Fruit fly (Drosophila melanogaster) whole organism, embryonic: ENCODE data around the gene CG13461.

Experiments used
- Atf3 ChIP-seq: fragments of 200-800 bp; sonication (Bioruptor generic); optimal IDR thresholded peaks from 3 replicates; lab custom pipeline; 2016; ENCODE audit warnings: missing biosample characterization, missing genetic modification characterization
- Atf6 ChIP-seq: fragments of 200-800 bp; sonication (Bioruptor generic); IDR thresholded peaks from 2 replicates; pipeline ENCODE4 v1.3.6; 2022; ENCODE audit warnings: missing biosample characterization, missing genetic modification characterization
- CG1024 ChIP-seq: fragments of 200-800 bp; sonication (Bioruptor generic); IDR thresholded peaks from 2 replicates; pipeline ENCODE4 v1.3.6; 2022; ENCODE audit warnings: missing biosample characterization, missing genetic modification characterization
- CG1233 ChIP-seq: fragments of 200-800 bp; sonication (Bioruptor generic); optimal IDR thresholded peaks from 4 replicates; lab custom pipeline; 2018; ENCODE audit warnings: missing biosample characterization, mild to moderate bottlenecking, missing genetic modification characterization
- CG14014 ChIP-seq: fragments of 200-800 bp; sonication (Bioruptor generic); IDR thresholded peaks from 2 replicates; pipeline ENCODE4 v1.3.6; 2022; ENCODE audit warnings: missing biosample characterization, missing genetic modification characterization
- CG14050 ChIP-seq: fragments of 200-800 bp; sonication (Bioruptor generic); IDR thresholded peaks from 3 replicates; pipeline ENCODE4 v1.3.6; 2022; ENCODE audit warnings: missing biosample characterization, missing genetic modification characterization
- CG14710 ChIP-seq: fragments of 200-800 bp; sonication (Bioruptor generic); optimal IDR thresholded peaks from 3 replicates; lab custom pipeline; 2019; ENCODE audit warnings: missing biosample characterization, mild to moderate bottlenecking, missing genetic modification characterization, moderate library complexity
- CG16779 ChIP-seq: fragments of 200-800 bp; sonication (Bioruptor generic); IDR thresholded peaks from 2 replicates; pipeline ENCODE4 v1.3.6; 2022; ENCODE audit warnings: missing biosample characterization, missing genetic modification characterization
- CG17568 ChIP-seq: fragments of 200-800 bp; sonication (Bioruptor generic); optimal IDR thresholded peaks from 2 replicates; lab custom pipeline; 2018; ENCODE audit warnings: missing biosample characterization, mild to moderate bottlenecking, missing genetic modification characterization, moderate library complexity
- CG18764 ChIP-seq: fragments of 200-800 bp; sonication (Bioruptor generic); optimal IDR thresholded peaks from 3 replicates; lab custom pipeline; 2016; ENCODE audit warnings: missing biosample characterization, missing genetic modification characterization
- CG30431 ChIP-seq: fragments of 200-800 bp; sonication (Bioruptor generic); optimal IDR thresholded peaks from 2 replicates; lab custom pipeline; 2017; ENCODE audit warnings: missing biosample characterization, missing genetic modification characterization
- CG31365 ChIP-seq: fragments of 200-800 bp; sonication (Bioruptor generic); optimal IDR thresholded peaks from 2 replicates; lab custom pipeline; 2018; ENCODE audit warnings: missing biosample characterization, mild to moderate bottlenecking, missing genetic modification characterization
- CG4328 ChIP-seq: fragments of 200-800 bp; sonication (Bioruptor generic); optimal IDR thresholded peaks from 3 replicates; lab custom pipeline; 2017; ENCODE audit warnings: missing biosample characterization, missing genetic modification reagents, missing genetic modification characterization
- CG4424 ChIP-seq: fragments of 200-800 bp; sonication (Bioruptor generic); optimal IDR thresholded peaks from 3 replicates; lab custom pipeline; 2016; ENCODE audit warnings: missing biosample characterization, missing genetic modification characterization
- CG7745 ChIP-seq: fragments of 200-800 bp; sonication (Bioruptor generic); optimal IDR thresholded peaks from 2 replicates; lab custom pipeline; 2018; ENCODE audit warnings: missing biosample characterization, mild to moderate bottlenecking, missing genetic modification characterization, moderate library complexity
- CG7839 ChIP-seq: fragments of 200-800 bp; sonication (Bioruptor generic); optimal IDR thresholded peaks from 3 replicates; lab custom pipeline; 2018; ENCODE audit warnings: missing biosample characterization, mild to moderate bottlenecking, missing genetic modification characterization, moderate library complexity
- CG7963 ChIP-seq: fragments of 200-800 bp; sonication (Bioruptor generic); IDR thresholded peaks from 3 replicates; pipeline ENCODE4 v1.3.6; 2022; ENCODE audit warnings: missing biosample characterization, missing genetic modification characterization; ENCODE audit not compliant: partially characterized antibody
- CG8281 ChIP-seq: fragments of 200-800 bp; sonication (Bioruptor generic); optimal IDR thresholded peaks from 2 replicates; lab custom pipeline; 2018; ENCODE audit warnings: missing biosample characterization, mild to moderate bottlenecking, missing genetic modification characterization, moderate library complexity
- CG8924 ChIP-seq: fragments of 200-800 bp; optimal IDR thresholded peaks from 3 replicates; lab custom pipeline; 2019; ENCODE audit warnings: missing biosample characterization, mild to moderate bottlenecking, missing genetic modification characterization, moderate library complexity
- D ChIP-seq, 2 experiments: fragments of 200-800 bp in 1 of 2; fragments of >200 bp in 1 of 2; sonication (Bioruptor generic) in 1 of 2; optimal IDR thresholded peaks; 2 replicates in 1 of 2; 3 replicates in 1 of 2; lab custom pipeline; 2017; ENCODE audit warnings: mild to moderate bottlenecking in 1 of 2, missing biosample characterization in 1 of 2, missing genetic modification characterization in 1 of 2, missing genetic modification reagents in 1 of 2
- D19A ChIP-seq: fragments of 200-800 bp; optimal IDR thresholded peaks from 3 replicates; lab custom pipeline; 2019; ENCODE audit warnings: missing biosample characterization, mild to moderate bottlenecking, missing genetic modification characterization, moderate library complexity
- Dip2 ChIP-seq: fragments of 200-800 bp; sonication (Bioruptor generic); IDR thresholded peaks from 2 replicates; pipeline ENCODE4 v1.3.6; 2022; ENCODE audit warnings: missing biosample characterization, missing genetic modification characterization
- Drgx ChIP-seq: fragments of 200-800 bp; sonication (Bioruptor generic); IDR thresholded peaks from 2 replicates; pipeline ENCODE4 v1.3.6; 2022; ENCODE audit warnings: missing biosample characterization, missing genetic modification characterization
- Fer3 ChIP-seq: fragments of 200-800 bp; sonication (Bioruptor generic); optimal IDR thresholded peaks from 2 replicates; lab custom pipeline; 2018; ENCODE audit warnings: missing biosample characterization, mild to moderate bottlenecking, missing genetic modification characterization, moderate library complexity
- GATAe ChIP-seq: fragments of 200-800 bp; sonication (Bioruptor generic); conservative IDR thresholded peaks from 2 replicates; pipeline ENCODE4 v1.3.6; 2022; ENCODE audit warnings: missing biosample characterization, missing genetic modification characterization
- NFAT ChIP-seq: fragments of 200-800 bp; sonication (Bioruptor generic); IDR thresholded peaks from 2 replicates; pipeline ENCODE4 v1.3.6; 2022; ENCODE audit warnings: missing biosample characterization, missing genetic modification characterization
- Scr ChIP-seq: fragments of 200-800 bp; sonication (Bioruptor generic); IDR thresholded peaks from 2 replicates; pipeline ENCODE4 v1.3.6; 2022; ENCODE audit warnings: missing biosample characterization, missing genetic modification characterization; ENCODE audit not compliant: partially characterized antibody
- Spps ChIP-seq: fragments of 200-800 bp; sonication (Bioruptor generic); optimal IDR thresholded peaks from 2 replicates; lab custom pipeline; 2018; ENCODE audit warnings: missing biosample characterization, mild to moderate bottlenecking, missing genetic modification characterization
- Sry-β ChIP-seq: fragments of 200-800 bp; sonication (Bioruptor generic); optimal IDR thresholded peaks from 2 replicates; lab custom pipeline; 2018; ENCODE audit warnings: missing biosample characterization, mild to moderate bottlenecking, missing genetic modification characterization, moderate library complexity
- Xrp1 ChIP-seq: fragments of 200-800 bp; sonication (Bioruptor generic); IDR thresholded peaks from 2 replicates; pipeline ENCODE4 v1.3.6; 2022; ENCODE audit warnings: missing biosample characterization, missing genetic modification characterization
- amos ChIP-seq: fragments of 200-800 bp; sonication (Bioruptor generic); IDR thresholded peaks from 2 replicates; pipeline ENCODE4 v1.3.6; 2022; ENCODE audit warnings: missing biosample characterization, missing genetic modification characterization; ENCODE audit not compliant: partially characterized antibody
- ara ChIP-seq: fragments of 200-800 bp; sonication (Bioruptor generic); IDR thresholded peaks from 2 replicates; pipeline ENCODE4 v1.3.6; 2022; ENCODE audit warnings: missing biosample characterization, missing genetic modification characterization
- crc ChIP-seq: fragments of 200-800 bp; sonication (Bioruptor generic); optimal IDR thresholded peaks from 2 replicates; lab custom pipeline; 2016; ENCODE audit warnings: missing biosample characterization, missing genetic modification characterization
- croc ChIP-seq: fragments of 200-800 bp; sonication (Bioruptor generic); conservative IDR thresholded peaks from 3 replicates; pipeline ENCODE4 v1.3.6; 2022; ENCODE audit warnings: missing biosample characterization, missing genetic modification characterization
- gsb-n ChIP-seq: fragments of 200-800 bp; sonication (Bioruptor generic); optimal IDR thresholded peaks from 3 replicates; lab custom pipeline; 2018; ENCODE audit warnings: missing biosample characterization, mild to moderate bottlenecking, missing genetic modification characterization
- jing ChIP-seq: fragments of 200-800 bp; sonication (Bioruptor generic); optimal IDR thresholded peaks from 2 replicates; lab custom pipeline; 2018; ENCODE audit warnings: missing biosample characterization, mild to moderate bottlenecking, missing genetic modification characterization
- ken ChIP-seq: fragments of 200-800 bp; sonication (Bioruptor generic); IDR thresholded peaks from 3 replicates; pipeline ENCODE4 v1.3.6; 2022; ENCODE audit warnings: missing biosample characterization, missing genetic modification characterization
- nmo ChIP-seq: fragments of 200-800 bp; sonication (Bioruptor generic); optimal IDR thresholded peaks from 2 replicates; lab custom pipeline; 2018; ENCODE audit warnings: missing biosample characterization, mild to moderate bottlenecking, missing genetic modification characterization, moderate library complexity
- nom ChIP-seq: fragments of 200-800 bp; sonication (Bioruptor generic); optimal IDR thresholded peaks from 2 replicates; lab custom pipeline; 2017; ENCODE audit warnings: missing biosample characterization, missing genetic modification characterization, mild to moderate bottlenecking, moderate library complexity, missing genetic modification reagents
- oc ChIP-seq: fragments of 200-800 bp; sonication (Bioruptor generic); optimal IDR thresholded peaks from 2 replicates; lab custom pipeline; 2018; ENCODE audit warnings: missing biosample characterization, mild to moderate bottlenecking, missing genetic modification characterization, moderate library complexity
- pfk ChIP-seq: fragments of 200-800 bp; sonication (Bioruptor generic); optimal IDR thresholded peaks from 2 replicates; lab custom pipeline; 2018; ENCODE audit warnings: missing biosample characterization, mild to moderate bottlenecking, missing genetic modification characterization, moderate library complexity
- scrt ChIP-seq: fragments of 200-800 bp; sonication (Bioruptor generic); optimal IDR thresholded peaks from 2 replicates; lab custom pipeline; 2018; ENCODE audit warnings: missing biosample characterization, mild to moderate bottlenecking, missing genetic modification characterization, moderate library complexity
- sna ChIP-seq: fragments of 200-800 bp; sonication (Bioruptor generic); IDR thresholded peaks from 2 replicates; pipeline ENCODE4 v1.3.6; 2022; ENCODE audit warnings: missing biosample characterization, missing genetic modification characterization; ENCODE audit not compliant: partially characterized antibody
- sqz ChIP-seq: fragments of 200-800 bp; sonication (Bioruptor generic); optimal IDR thresholded peaks from 3 replicates; lab custom pipeline; 2018; ENCODE audit warnings: missing biosample characterization, mild to moderate bottlenecking, missing genetic modification characterization
- sr ChIP-seq: fragments of 200-800 bp; sonication (Bioruptor generic); IDR thresholded peaks from 3 replicates; pipeline ENCODE4 v1.3.6; 2022; ENCODE audit warnings: missing biosample characterization, missing genetic modification characterization
- ttk ChIP-seq: fragments of 200-800 bp; sonication (Bioruptor generic); IDR thresholded peaks from 2 replicates; pipeline ENCODE4 v2.1.2; 2022; ENCODE audit warnings: missing biosample characterization, missing genetic modification characterization
- zen2 ChIP-seq: fragments of 200-800 bp; sonication (Bioruptor generic); IDR thresholded peaks from 3 replicates; pipeline ENCODE4 v1.3.6; 2022; ENCODE audit warnings: missing biosample characterization, missing genetic modification characterization; ENCODE audit not compliant: partially characterized antibody

The CG13461 gene

dm6 chr3L:15098659-15099512 lies 46.6 kb upstream of the CG13461 start (continued):
- TF ChIP-seq CG7963 (GFP tag; lab: Robert Waterston, UW) (no peak), CG7839 (tag; lab: Kevin White, UChicago) (peak; percentile 87), Drgx (GFP tag; lab: Robert Waterston, UW) (peak; percentile 86), croc (peak; percentile 82), amos (no peak), Atf6 (GFP tag; lab: Robert Waterston, UW) (peak; percentile 67), Fer3 (tag; lab: Kevin White, UChicago) (peak; percentile 89), CG1024 (GFP tag; lab: Robert Waterston, UW) (peak; percentile 85), CG14014 (peak; percentile 70; the same call in 1 of the 2 replicates), CG1233 (GFP tag; lab: Kevin White, UChicago) (peak; percentile 93), CG18764 (GFP tag; lab: Kevin White, UChicago) (peak; percentile 87), Dip2 (no peak), Spps (tag; lab: Kevin White, UChicago) (peak; percentile 93), Xrp1 (peak; percentile 94), GATAe (peak; percentile 43; the same call in 1 of the 2 replicates), CG14710 (tag; lab: Kevin White, UChicago) (peak; percentile 97), CG4328 (GFP tag; lab: Kevin White, UChicago) (peak; percentile 82), sna (peak; percentile 34), oc (tag; lab: Kevin White, UChicago) (peak; percentile 72), sqz (GFP tag; lab: Kevin White, UChicago) (peak; percentile 78), NFAT (GFP tag; lab: Robert Waterston, UW) (peak; percentile 70; the same call in 1 of the 2 replicates), CG17568 (peak; percentile 67), pfk (peak; percentile 40), ken (GFP tag; lab: Robert Waterston, UW) (no peak; the same call in 2 of the 3 replicates), CG7745 (tag; lab: Kevin White, UChicago) (no peak), Sry-β (GFP tag; lab: Kevin White, UChicago) (peak; percentile 41), sr (peak; percentile 56; the same call in 2 of the 3 replicates), nom (GFP tag; lab: Kevin White, UChicago) (peak; percentile 85), ara (GFP tag; lab: Robert Waterston, UW) (peak; percentile 69), Scr (GFP tag; lab: Robert Waterston, UW) (no peak), CG8281 (tag; lab: Kevin White, UChicago) (peak; percentile 34), ttk (GFP tag; lab: Robert Waterston, UW) (peak; percentile 84), CG30431 (GFP tag; lab: Kevin White, UChicago) (peak; percentile 6), D19A (peak; percentile 85), CG4424 (GFP tag; lab: Kevin White, UChicago) (peak; percentile 86), CG16779 (GFP tag; lab: Robert Waterston, UW) (no peak), CG8924 (tag; lab: Kevin White, UChicago) (peak; percentile 96), jing (no peak), gsb-n (peak; percentile 96), D (optimal IDR thresholded peaks at IDR 0.05; lab: Kevin White, UChicago) (no peak), D (GFP tag; optimal IDR thresholded peaks at IDR 0.05; lab: Kevin White, UChicago) (peak; percentile 93), crc (GFP tag; lab: Kevin White, UChicago) (no peak), CG31365 (tag; lab: Kevin White, UChicago) (peak; percentile 45), nmo (GFP tag; lab: Kevin White, UChicago) (peak; percentile 85), zen2 (GFP tag; lab: Robert Waterston, UW) (no peak), Atf3 (GFP tag; lab: Kevin White, UChicago) (no peak), CG14050 (GFP tag; lab: Robert Waterston, UW) (peak; percentile 61; the same call in 2 of the 3 replicates), scrt (GFP tag; lab: Kevin White, UChicago) (peak; percentile 84)
